Worm (Caenorhabditis elegans) whole organism, young adult: Measurements from ENCODE around the gene F45E1.2.

Source experiments
- cebp-1 ChIP-seq, 2 experiments: fragments of 200-800 bp in 1 of 2; sonication (Bioruptor generic) in 1 of 2; sonication (generic microtip) in 1 of 2; IDR thresholded peaks in 1 of 2; optimal IDR thresholded peaks in 1 of 2; 2 replicates each; pipeline versions ENCODE4 v1.3.6 to Lab custom; 2017 to 2022; ENCODE audit warnings: missing compliant biosample characterization in 2 of 2, missing genetic modification characterization in 2 of 2, mild to moderate bottlenecking in 1 of 2, missing genetic modification reagents in 1 of 2, moderate library complexity in 1 of 2
- cebp-2 ChIP-seq: fragments of 200-800 bp; sonication (Bioruptor generic); IDR thresholded peaks from 2 replicates; pipeline ENCODE4 v1.3.6; 2022; ENCODE audit warnings: missing genetic modification characterization, missing compliant biosample characterization
- lin-35 ChIP-seq, 3 experiments: fragments of 150-350 bp in 2 of 3; sonication (generic microtip) in 1 of 3; optimal IDR thresholded peaks; 2 replicates each; lab custom pipeline; 2014 to 2018; ENCODE audit warnings: missing biosample characterization in 3 of 3, missing genetic modification characterization in 3 of 3, missing genetic modification reagents in 3 of 3
- lin-54 ChIP-seq: fragments of 200-800 bp; sonication (Bioruptor generic); optimal IDR thresholded peaks from 2 replicates; lab custom pipeline; 2018; ENCODE audit warnings: mild to moderate bottlenecking, missing genetic modification characterization, missing compliant biosample characterization
- mcd-1 ChIP-seq: fragments of 200-800 bp; sonication (Bioruptor generic); IDR thresholded peaks from 2 replicates; pipeline ENCODE4 v1.3.6; 2022; ENCODE audit warnings: missing genetic modification reagents, missing genetic modification characterization, missing compliant biosample characterization
- rec-8 ChIP-seq, 2 experiments: sonication (generic microtip); optimal IDR thresholded peaks; 2 replicates each; lab custom pipeline; 2016; ENCODE audit warnings: mild to moderate bottlenecking in 2 of 2, missing genetic modification characterization in 2 of 2, missing genetic modification reagents in 2 of 2, missing genotype in 2 of 2, missing biosample characterization in 1 of 2, missing compliant biosample characterization in 1 of 2, moderate library complexity in 1 of 2
- unc-62 ChIP-seq: fragments of 150-350 bp; optimal IDR thresholded peaks from 2 replicates; lab custom pipeline; 2014; ENCODE audit warnings: missing biosample characterization, missing genetic modification reagents, missing genetic modification characterization

DNA sequence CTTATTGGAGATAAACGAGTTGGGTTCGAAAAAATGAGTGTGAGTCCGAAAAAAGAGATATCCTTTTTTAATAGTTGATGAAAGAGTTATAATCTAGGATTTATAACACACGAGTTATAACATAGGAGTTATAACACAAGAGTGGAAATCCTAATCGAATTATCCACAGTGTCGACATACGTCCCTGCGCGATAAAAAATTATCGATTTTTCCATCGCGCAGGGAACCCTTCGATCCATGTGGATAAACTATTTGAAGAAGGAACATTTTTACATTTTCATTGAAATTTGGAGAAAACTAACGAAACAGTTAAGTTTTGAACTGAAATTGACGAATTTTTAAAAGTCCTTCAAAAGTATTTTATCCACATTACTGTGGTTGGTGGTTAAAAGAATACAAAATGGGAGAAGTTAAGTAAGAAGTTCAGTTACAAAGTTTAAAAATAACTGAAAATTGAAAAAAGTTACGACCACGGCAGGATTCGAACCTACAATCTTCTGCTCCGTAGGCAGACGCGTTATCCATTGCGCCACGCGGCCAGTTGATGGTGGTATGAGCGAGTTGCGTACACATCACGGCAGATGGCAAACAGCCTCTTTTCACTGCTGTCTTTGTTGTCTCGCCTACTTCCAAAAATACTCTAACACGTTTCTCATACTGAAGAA, 32.8 kb downstream of the F45E1.2 start:
- peak; percentile 60 for TF ChIP-seq unc-62 (GFP tag; lab: Kevin White, UChicago)
- TF ChIP-seq lin-35 (GFP tag; optimal IDR thresholded peaks at IDR 0.05; lab: Kevin White, UChicago): peak in 2 of 3 experiments; percentile 93 to 98
- peak; percentile 81 for TF ChIP-seq mcd-1
- peak; percentile 67 for TF ChIP-seq cebp-1 (GFP tag; IDR thresholded peaks at IDR 0.05; lab: Robert Waterston, UW)
- peak; percentile 97 for TF ChIP-seq cebp-1 (tag; optimal IDR thresholded peaks at IDR 0.05; lab: Kevin White, UChicago)
- TF ChIP-seq rec-8 (tag; optimal IDR thresholded peaks at IDR 0.05; lab: Kevin White, UChicago): peak; percentile 41 to 74
- TF ChIP-seq lin-54 (GFP tag; lab: Kevin White, UChicago): peak; percentile 88
- TF ChIP-seq cebp-2: peak; percentile 95; the same call in 1 of the 2 replicates
